Fruit fly (Drosophila melanogaster): ENCODE measurements around the gene Sfp36F.
A peak's percentile ranks its signal among the peaks of the same experiment; 100 is the strongest.

Gene Sfp36F

DNA sequence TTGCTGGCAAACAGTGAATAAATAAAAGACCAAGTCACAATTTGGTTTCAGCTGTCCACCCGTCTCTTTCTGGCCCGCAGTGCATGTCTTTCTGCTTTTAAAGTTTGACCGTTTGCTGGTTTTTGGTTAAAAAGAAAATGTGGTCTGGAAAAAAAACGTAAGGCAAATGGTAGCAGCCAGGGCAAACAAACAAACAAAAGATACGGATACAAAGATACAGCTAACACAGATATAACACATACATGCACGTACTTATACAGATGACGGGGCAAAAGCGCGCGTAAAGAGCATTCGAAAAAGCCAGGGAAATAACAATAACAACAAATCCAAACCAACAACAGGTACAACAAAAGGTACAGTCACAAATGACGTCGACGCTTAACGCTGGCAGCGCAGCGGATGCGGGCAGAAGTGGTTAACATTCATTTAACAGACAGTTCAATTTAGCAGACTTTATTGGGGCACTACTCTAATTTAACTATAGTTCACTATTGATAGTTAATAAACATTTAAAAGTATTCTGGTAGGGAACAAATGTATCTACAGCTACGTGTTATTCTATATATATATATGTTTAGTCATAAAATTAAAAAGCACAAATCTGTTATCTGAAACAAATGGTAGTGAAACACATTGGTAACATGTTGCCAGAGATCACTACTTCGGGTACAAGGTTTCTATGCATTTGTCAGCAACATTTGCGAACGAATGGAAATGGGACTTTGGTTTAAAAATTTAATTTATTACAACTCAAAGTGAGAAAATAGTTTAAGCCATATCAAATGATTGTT is 21.8 kb downstream of the Sfp36F start (continued):
- TF ChIP-seq CG15514 (GFP tag; optimal IDR thresholded peaks at IDR 0.05) = no peak
- no peak for TF ChIP-seq Pdp1 (GFP tag; optimal IDR thresholded peaks at IDR 0.05)
- no peak for TF ChIP-seq CG4404 (GFP tag; IDR thresholded peaks at IDR 0.05)
- 0 out of 2 replicates have a peak, but pooled peaks have one; percentile 27 for TF ChIP-seq sna (GFP tag; IDR thresholded peaks at IDR 0.05; ENCODE audit: partially characterized antibody)
- peak; percentile 58 for TF ChIP-seq pros (GFP tag; optimal IDR thresholded peaks at IDR 0.05)
- no peak for TF ChIP-seq CTCF (GFP tag; optimal IDR thresholded peaks at IDR 0.05)
- TF ChIP-seq CG12769 (tag; optimal IDR thresholded peaks at IDR 0.05) = peak; percentile 36
- 0 out of 2 replicates have a peak, but pooled peaks have one; percentile 33 for TF ChIP-seq chm (GFP tag; IDR thresholded peaks at IDR 0.05)
- peak; percentile 50 for TF ChIP-seq CG9437 (GFP tag; optimal IDR thresholded peaks at IDR 0.05)
- TF ChIP-seq kni (GFP tag; optimal IDR thresholded peaks at IDR 0.05) = peak; percentile 93
- peak; percentile 91; the same call in 3 of the 4 replicates for TF ChIP-seq chinmo (GFP tag; IDR thresholded peaks at IDR 0.05; ENCODE audit: partially characterized antibody)
- no peak for TF ChIP-seq CG18262 (tag; optimal IDR thresholded peaks at IDR 0.05)
- TF ChIP-seq mirr (GFP tag; optimal IDR thresholded peaks at IDR 0.05) = no peak
- no peak for TF ChIP-seq MBD-R2 (GFP tag; IDR thresholded peaks at IDR 0.05)
- TF ChIP-seq CG10543 (GFP tag; optimal IDR thresholded peaks at IDR 0.05) = no peak
- TF ChIP-seq CG8281 (tag; optimal IDR thresholded peaks at IDR 0.05) = no peak
- TF ChIP-seq oc (tag; optimal IDR thresholded peaks at IDR 0.05) = peak; percentile 68
- TF ChIP-seq wek (GFP tag; optimal IDR thresholded peaks at IDR 0.05) = no peak
- no peak for TF ChIP-seq CG32767 (GFP tag; IDR thresholded peaks at IDR 0.05)
- no peak for TF ChIP-seq run (tag; optimal IDR thresholded peaks at IDR 0.05)
- no peak for TF ChIP-seq Six4 (GFP tag; optimal IDR thresholded peaks at IDR 0.05)
- TF ChIP-seq CG18011 (GFP tag; optimal IDR thresholded peaks at IDR 0.05) = no peak
- TF ChIP-seq pfk (GFP tag; optimal IDR thresholded peaks at IDR 0.05) = peak; percentile 76
- no peak for TF ChIP-seq CG2875 (GFP tag; optimal IDR thresholded peaks at IDR 0.05)
- no peak for TF ChIP-seq twi (tag; optimal IDR thresholded peaks at IDR 0.05)
- TF ChIP-seq caup (GFP tag; optimal IDR thresholded peaks at IDR 0.05; ENCODE audit: severe bottlenecking) = no peak
- TF ChIP-seq CG33557 (GFP tag; optimal IDR thresholded peaks at IDR 0.05) = no peak
- TF ChIP-seq sd (tag; optimal IDR thresholded peaks at IDR 0.05) = peak; percentile 14
- no peak for TF ChIP-seq tin (GFP tag; optimal IDR thresholded peaks at IDR 0.05)
- no peak for TF ChIP-seq unpg (GFP tag; optimal IDR thresholded peaks at IDR 0.05)
- peak in 1 of 2 experiments; percentile 19 for TF ChIP-seq eve (GFP tag; optimal IDR thresholded peaks at IDR 0.05)
- TF ChIP-seq ci (GFP tag; IDR thresholded peaks at IDR 0.05) = peak; percentile 31; the same call in 1 of the 3 replicates
- TF ChIP-seq vfl (GFP tag; optimal IDR thresholded peaks at IDR 0.05) = no peak
- TF ChIP-seq sqz (GFP tag; optimal IDR thresholded peaks at IDR 0.05) = peak; percentile 77
- no peak for TF ChIP-seq Sox100B (GFP tag; optimal IDR thresholded peaks at IDR 0.05)
- peak in 1 of 2 experiments; percentile 43 for TF ChIP-seq Hr78 (GFP tag; optimal IDR thresholded peaks at IDR 0.05)
- no peak for TF ChIP-seq Sin3A (optimal IDR thresholded peaks at IDR 0.05)
- TF ChIP-seq CG1832 (GFP tag; optimal IDR thresholded peaks at IDR 0.05) = no peak
- TF ChIP-seq esg (GFP tag; conservative IDR thresholded peaks at IDR 0.05) = no peak
- no peak for TF ChIP-seq CG1529 (GFP tag; optimal IDR thresholded peaks at IDR 0.05)
- no peak for TF ChIP-seq wor (GFP tag; IDR thresholded peaks at IDR 0.05)
- TF ChIP-seq amos (GFP tag; IDR thresholded peaks at IDR 0.05; ENCODE audit: partially characterized antibody) = no peak
- TF ChIP-seq vvl (GFP tag; IDR thresholded peaks at IDR 0.05) = peak; percentile 35; the same call in 1 of the 2 replicates
- TF ChIP-seq slbo (GFP tag; IDR thresholded peaks at IDR 0.05) = no peak
- peak; percentile 7 for TF ChIP-seq CG15269 (tag; optimal IDR thresholded peaks at IDR 0.05)
- no peak for TF ChIP-seq Dip3 (GFP tag; optimal IDR thresholded peaks at IDR 0.05)
